Worm (Caenorhabditis elegans) whole organism, L2 larva: Measurements from ENCODE around the gene imph-1.

Source experiments
- ZK546.5 ChIP-seq: sonication (generic microtip); optimal IDR thresholded peaks from 2 replicates; lab custom pipeline; 2017; ENCODE audit warnings: missing biosample characterization, missing genetic modification characterization
- alr-1 ChIP-seq: fragments of 150-350 bp; optimal IDR thresholded peaks from 2 replicates; lab custom pipeline; 2014; ENCODE audit warnings: missing biosample characterization, missing genetic modification characterization
- blmp-1 ChIP-seq: sonication (generic microtip); optimal IDR thresholded peaks from 2 replicates; lab custom pipeline; 2017; ENCODE audit warnings: missing genetic modification characterization, mild to moderate bottlenecking, missing compliant biosample characterization, antibody characterized with exemption, moderate library complexity; ENCODE audit not compliant: insufficient read depth
- ceh-82 ChIP-seq: fragments of 150-350 bp; optimal IDR thresholded peaks from 2 replicates; lab custom pipeline; 2014; ENCODE audit warnings: missing biosample characterization, missing genetic modification characterization
- elt-3 ChIP-seq: sonication (generic microtip); optimal IDR thresholded peaks from 2 replicates; lab custom pipeline; 2017; ENCODE audit warnings: missing biosample characterization, missing genetic modification characterization
- lin-39 ChIP-seq: fragments of 150-350 bp; optimal IDR thresholded peaks from 2 replicates; lab custom pipeline; 2014; ENCODE audit warnings: missing biosample characterization, missing genetic modification reagents, missing genetic modification characterization
- nhr-11 ChIP-seq: fragments of 150-350 bp; optimal IDR thresholded peaks from 2 replicates; lab custom pipeline; 2014; ENCODE audit warnings: missing biosample characterization, missing genetic modification characterization
- snpc-4 ChIP-seq: fragments of 150-350 bp; optimal IDR thresholded peaks from 2 replicates; lab custom pipeline; 2014; ENCODE audit warnings: missing biosample characterization, missing genetic modification characterization
- unc-62 ChIP-seq: fragments of 150-350 bp; optimal IDR thresholded peaks from 2 replicates; lab custom pipeline; 2014; ENCODE audit warnings: missing biosample characterization, missing genetic modification reagents, missing genetic modification characterization
- ztf-11 ChIP-seq: sonication (generic microtip); optimal IDR thresholded peaks from 2 replicates; lab custom pipeline; 2017; ENCODE audit warnings: missing biosample characterization, missing genetic modification characterization

DNA sequence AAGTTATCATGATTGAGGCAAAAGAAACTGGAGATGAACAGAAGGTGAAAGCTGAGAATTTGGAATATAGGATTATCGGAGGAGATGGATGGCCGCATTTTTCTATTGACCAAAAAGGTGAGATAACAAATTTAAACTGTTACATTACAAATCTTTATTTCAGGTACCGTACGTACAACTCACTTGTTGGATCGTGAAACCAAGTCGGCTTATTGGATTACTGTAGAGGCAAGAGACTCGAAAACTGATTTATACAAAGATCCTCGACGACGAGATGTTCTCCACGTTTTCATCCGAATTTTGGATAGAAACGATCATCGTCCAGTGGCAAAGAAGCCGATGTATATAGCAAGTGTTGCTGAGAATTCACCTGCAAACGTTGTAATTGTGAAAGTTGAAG is 27.4 kb upstream of the imph-1 start:
- TF ChIP-seq unc-62 (GFP tag; lab: Kevin White, UChicago) (no peak), ZK546.5 (no peak), snpc-4 (tag; lab: Kevin White, UChicago) (no peak), lin-39 (tag; lab: Kevin White, UChicago) (no peak), blmp-1 (tag; lab: Kevin White, UChicago) (no peak), ztf-11 (tag; lab: Kevin White, UChicago) (no peak), nhr-11 (no peak), ceh-82 (tag; lab: Kevin White, UChicago) (no peak), elt-3 (no peak), alr-1 (tag; lab: Kevin White, UChicago) (no peak)
